3 worm cellular contexts compared by ENCODE assay signal in genomic region chrIV:16415100-16415973, ce11.
A peak's percentile ranks its signal among the peaks of the same experiment; 100 is the strongest.
TF ChIP-seq lines count a peak whose summit lies in the region.

No protein-coding gene starts in this region.

TF ChIP-seq in whole organism, L1 larva, 84 proteins besides CTCF, POLR2A, EP300 and RAD21 (continued from another document and continues in another):
- TF ChIP-seq unc-98 (GFP tag; IDR thresholded peaks at IDR 0.05; lab: Robert Waterston, UW) (peak; percentile 96), rnt-1 (tag; optimal IDR thresholded peaks at IDR 0.05; lab: Kevin White, UChicago) (peak; percentile 100), nhr-28 (tag; optimal IDR thresholded peaks at IDR 0.05; lab: Kevin White, UChicago) (no peak), snu-23 (GFP tag; optimal IDR thresholded peaks at IDR 0.05; lab: Kevin White, UChicago) (peak; percentile 88), pag-3 (tag; optimal IDR thresholded peaks at IDR 0.05; lab: Kevin White, UChicago; ENCODE audit: borderline replicate concordance, insufficient read depth) (no peak), irx-1 (tag; optimal IDR thresholded peaks at IDR 0.05; lab: Kevin White, UChicago) (peak; percentile 98), hpl-2 (GFP tag; optimal IDR thresholded peaks at IDR 0.05; lab: Kevin White, UChicago) (no peak), ceh-63 (GFP tag; optimal IDR thresholded peaks at IDR 0.05; lab: Kevin White, UChicago) (peak; percentile 80), Y116A8C.19 (tag; optimal IDR thresholded peaks at IDR 0.05; lab: Kevin White, UChicago; ENCODE audit: borderline replicate concordance) (peak; percentile 85), nhr-237 (tag; optimal IDR thresholded peaks at IDR 0.05; lab: Kevin White, UChicago) (no peak), egl-13 (tag; optimal IDR thresholded peaks at IDR 0.05; lab: Kevin White, UChicago) (peak; percentile 97), mab-9 (GFP tag; IDR thresholded peaks at IDR 0.05; lab: Robert Waterston, UW) (peak; percentile 93), jun-1 (tag; optimal IDR thresholded peaks at IDR 0.05; lab: Kevin White, UChicago) (peak; percentile 52), zip-4 (GFP tag; optimal IDR thresholded peaks at IDR 0.05; lab: Kevin White, UChicago) (peak; percentile 82), lin-15B (tag; optimal IDR thresholded peaks at IDR 0.05; lab: Kevin White, UChicago) (peak; percentile 29), lin-39 (tag; optimal IDR thresholded peaks at IDR 0.05; lab: Kevin White, UChicago) (peak; percentile 74), nhr-19 (GFP tag; conservative IDR thresholded peaks at IDR 0.05; lab: Robert Waterston, UW) (peak; percentile 82), efl-3 (GFP tag; optimal IDR thresholded peaks at IDR 0.05; lab: Kevin White, UChicago) (peak; percentile 79), C16A3.4 (tag; optimal IDR thresholded peaks at IDR 0.05; lab: Kevin White, UChicago) (peak; percentile 38), fkh-4 (tag; optimal IDR thresholded peaks at IDR 0.05; lab: Kevin White, UChicago; ENCODE audit: borderline replicate concordance) (peak; percentile 99), vab-15 (tag; optimal IDR thresholded peaks at IDR 0.05; lab: Kevin White, UChicago) (no peak), C04F5.9 (tag; optimal IDR thresholded peaks at IDR 0.05; lab: Kevin White, UChicago) (peak; percentile 90), nhr-20 (tag; optimal IDR thresholded peaks at IDR 0.05; lab: Kevin White, UChicago) (peak; percentile 89), nhr-76 (tag; optimal IDR thresholded peaks at IDR 0.05; lab: Kevin White, UChicago) (no peak), unc-130 (tag; optimal IDR thresholded peaks at IDR 0.05; lab: Kevin White, UChicago) (peak; percentile 62), lir-3 (tag; optimal IDR thresholded peaks at IDR 0.05; lab: Kevin White, UChicago; ENCODE audit: poor library complexity) (peak; percentile 98), ets-5 (GFP tag; IDR thresholded peaks at IDR 0.05; lab: Robert Waterston, UW) (no peak), dsc-1 (tag; optimal IDR thresholded peaks at IDR 0.05; lab: Kevin White, UChicago) (peak; percentile 96), grh-1 (GFP tag; IDR thresholded peaks at IDR 0.05; lab: Robert Waterston, UW) (peak; percentile 79), ceh-8 (GFP tag; optimal IDR thresholded peaks at IDR 0.05; lab: Kevin White, UChicago) (peak; percentile 80), snpc-4 (tag; optimal IDR thresholded peaks at IDR 0.05; lab: Kevin White, UChicago) (peak; percentile 50), fos-1 (tag; optimal IDR thresholded peaks at IDR 0.05; lab: Kevin White, UChicago) (peak; percentile 44), mef-2 (tag; optimal IDR thresholded peaks at IDR 0.05; lab: Kevin White, UChicago) (no peak), nhr-71 (tag; optimal IDR thresholded peaks at IDR 0.05; lab: Kevin White, UChicago) (peak; percentile 92), nhr-85 (tag; lab: Kevin White, UChicago) (peak; percentile 97), fkh-8 (tag; optimal IDR thresholded peaks at IDR 0.05; lab: Kevin White, UChicago) (peak; percentile 73), unc-86 (tag; optimal IDR thresholded peaks at IDR 0.05; lab: Kevin White, UChicago) (peak; percentile 87), nhr-84 (tag; optimal IDR thresholded peaks at IDR 0.05; lab: Kevin White, UChicago) (no peak), mep-1 (tag; optimal IDR thresholded peaks at IDR 0.05; lab: Kevin White, UChicago) (peak; percentile 67), alr-1 (tag; optimal IDR thresholded peaks at IDR 0.05; lab: Kevin White, UChicago; ENCODE audit: borderline replicate concordance) (no peak), aha-1 (tag; optimal IDR thresholded peaks at IDR 0.05; lab: Kevin White, UChicago) (no peak), lin-35 (GFP tag; optimal IDR thresholded peaks at IDR 0.05; lab: Kevin White, UChicago) (peak; percentile 92 to 97), sox-4 (tag; optimal IDR thresholded peaks at IDR 0.05; lab: Kevin White, UChicago) (peak; percentile 95), skn-1 (tag; optimal IDR thresholded peaks at IDR 0.05; lab: Kevin White, UChicago) (peak; percentile 28)

TF ChIP-seq in whole organism, L3 larva, 47 proteins besides CTCF, POLR2A, EP300 and RAD21 (continued from another document):
- TF ChIP-seq fkh-2 (tag; optimal IDR thresholded peaks at IDR 0.05; lab: Kevin White, UChicago) = no peak
- peak in 1 of 2 experiments; percentile 62 for TF ChIP-seq eor-1 (tag; optimal IDR thresholded peaks at IDR 0.05; lab: Kevin White, UChicago)
- TF ChIP-seq nfya-1 (tag; optimal IDR thresholded peaks at IDR 0.05; lab: Kevin White, UChicago; ENCODE audit: insufficient read depth) = peak; percentile 64
- TF ChIP-seq egl-5 (tag; optimal IDR thresholded peaks at IDR 0.05; lab: Kevin White, UChicago) = no peak
- TF ChIP-seq unc-62 (GFP tag; optimal IDR thresholded peaks at IDR 0.05; lab: Kevin White, UChicago) = no peak
- no peak for TF ChIP-seq egl-27 (tag; optimal IDR thresholded peaks at IDR 0.05; lab: Kevin White, UChicago)
- no peak for TF ChIP-seq zag-1 (tag; optimal IDR thresholded peaks at IDR 0.05; lab: Kevin White, UChicago)
- TF ChIP-seq fos-1 (tag; optimal IDR thresholded peaks at IDR 0.05; lab: Kevin White, UChicago) = no peak
- TF ChIP-seq mdl-1 (tag; optimal IDR thresholded peaks at IDR 0.05; lab: Kevin White, UChicago) = no peak
- TF ChIP-seq nhr-11 (tag; optimal IDR thresholded peaks at IDR 0.05; lab: Kevin White, UChicago) = no peak
- TF ChIP-seq ztf-4 (tag; optimal IDR thresholded peaks at IDR 0.05; lab: Kevin White, UChicago) = no peak
- no peak for TF ChIP-seq aly-2 (tag; optimal IDR thresholded peaks at IDR 0.05; lab: Kevin White, UChicago)
- TF ChIP-seq ceh-28 (tag; optimal IDR thresholded peaks at IDR 0.05; lab: Kevin White, UChicago) = no peak
- no peak for TF ChIP-seq elt-3 (tag; optimal IDR thresholded peaks at IDR 0.05; lab: Kevin White, UChicago)
- no peak for TF ChIP-seq ceh-82 (tag; optimal IDR thresholded peaks at IDR 0.05; lab: Kevin White, UChicago)
- TF ChIP-seq nhr-76 (tag; optimal IDR thresholded peaks at IDR 0.05; lab: Kevin White, UChicago) = no peak
- no peak for TF ChIP-seq mml-1 (tag; optimal IDR thresholded peaks at IDR 0.05; lab: Kevin White, UChicago)
- no peak for TF ChIP-seq nhr-77 (tag; optimal IDR thresholded peaks at IDR 0.05; lab: Kevin White, UChicago)
- TF ChIP-seq daf-12 (tag; optimal IDR thresholded peaks at IDR 0.05; lab: Kevin White, UChicago) = no peak
- peak; percentile 95 for TF ChIP-seq nhr-43 (tag; optimal IDR thresholded peaks at IDR 0.05; lab: Kevin White, UChicago; ENCODE audit: poor library complexity, severe bottlenecking)
- peak; percentile 82 for TF ChIP-seq nhr-23 (tag; optimal IDR thresholded peaks at IDR 0.05; lab: Kevin White, UChicago)
- peak; percentile 42 for TF ChIP-seq nhr-25 (tag; optimal IDR thresholded peaks at IDR 0.05; lab: Kevin White, UChicago)
- TF ChIP-seq hmg-11 (tag; optimal IDR thresholded peaks at IDR 0.05; lab: Kevin White, UChicago) = peak; percentile 3
- peak; percentile 64 for TF ChIP-seq pha-4 (tag; optimal IDR thresholded peaks at IDR 0.05; lab: Kevin White, UChicago)
- peak; percentile 72 for TF ChIP-seq lin-15B (tag; optimal IDR thresholded peaks at IDR 0.05; lab: Kevin White, UChicago)
- no peak for TF ChIP-seq fkh-10 (GFP tag; optimal IDR thresholded peaks at IDR 0.05; lab: Kevin White, UChicago)
- TF ChIP-seq ceh-9 (tag; optimal IDR thresholded peaks at IDR 0.05; lab: Kevin White, UChicago) = no peak

TF ChIP-seq in whole organism, young adult, 124 proteins besides CTCF, POLR2A, EP300 and RAD21 (continued from another document and continues in another):
- peak; percentile 75 for TF ChIP-seq B0336.3 (GFP tag; IDR thresholded peaks at IDR 0.05; lab: Robert Waterston, UW)
- no peak for TF ChIP-seq nfya-1 (tag; optimal IDR thresholded peaks at IDR 0.05; lab: Kevin White, UChicago; ENCODE audit: borderline replicate concordance, insufficient read depth)
- TF ChIP-seq C17E4.6 (GFP tag; IDR thresholded peaks at IDR 0.05; lab: Robert Waterston, UW) = 0 out of 2 replicates have a peak, but pooled peaks have one; percentile 50
- TF ChIP-seq ekl-4 (GFP tag; IDR thresholded peaks at IDR 0.05; lab: Robert Waterston, UW) = peak; percentile 50
- TF ChIP-seq B0035.1 (tag; optimal IDR thresholded peaks at IDR 0.05; lab: Kevin White, UChicago) = peak; percentile 29
- no peak for TF ChIP-seq ccch-3 (GFP tag; optimal IDR thresholded peaks at IDR 0.05; lab: Kevin White, UChicago)
- peak; percentile 58 for TF ChIP-seq attf-5 (GFP tag; optimal IDR thresholded peaks at IDR 0.05; lab: Kevin White, UChicago)
- TF ChIP-seq ztf-6 (GFP tag; IDR thresholded peaks at IDR 0.05; lab: Robert Waterston, UW) = peak; percentile 52; the same call in 1 of the 2 replicates
- TF ChIP-seq ztf-28 (GFP tag; IDR thresholded peaks at IDR 0.05; lab: Robert Waterston, UW) = peak; percentile 94
- peak; percentile 79 for TF ChIP-seq F49E8.2 (tag; optimal IDR thresholded peaks at IDR 0.05; lab: Kevin White, UChicago; ENCODE audit: insufficient read depth)
- peak; percentile 71 for TF ChIP-seq unc-130 (GFP tag; optimal IDR thresholded peaks at IDR 0.05; lab: Kevin White, UChicago)
- peak; percentile 80; the same call in 1 of the 2 replicates for TF ChIP-seq madf-3 (GFP tag; IDR thresholded peaks at IDR 0.05; lab: Robert Waterston, UW)
- no peak for TF ChIP-seq lsy-27 (tag; optimal IDR thresholded peaks at IDR 0.05; lab: Kevin White, UChicago; ENCODE audit: borderline replicate concordance, insufficient read depth)
- peak; percentile 31 for TF ChIP-seq T07F8.4 (tag; optimal IDR thresholded peaks at IDR 0.05; lab: Kevin White, UChicago)
- no peak for TF ChIP-seq F37B4.10 (GFP tag; IDR thresholded peaks at IDR 0.05; lab: Robert Waterston, UW)
- peak; percentile 68 for TF ChIP-seq tlf-1 (GFP tag; optimal IDR thresholded peaks at IDR 0.05; lab: Kevin White, UChicago)
- 0 out of 2 replicates have a peak, but pooled peaks have one; percentile 20 for TF ChIP-seq ceh-40 (GFP tag; IDR thresholded peaks at IDR 0.05; lab: Robert Waterston, UW)
- TF ChIP-seq mes-4 (tag; optimal IDR thresholded peaks at IDR 0.05; lab: Kevin White, UChicago) = no peak
- no peak for TF ChIP-seq ZK185.1 (tag; optimal IDR thresholded peaks at IDR 0.05; lab: Kevin White, UChicago; ENCODE audit: poor library complexity, severe bottlenecking)
- peak; percentile 84 for TF ChIP-seq Y79H2A.3 (GFP tag; conservative IDR thresholded peaks at IDR 0.05; lab: Robert Waterston, UW)
- peak; percentile 66; the same call in 1 of the 2 replicates for TF ChIP-seq Y67H2A.10 (GFP tag; conservative IDR thresholded peaks at IDR 0.05; lab: Robert Waterston, UW)
- no peak for TF ChIP-seq nhr-90 (tag; optimal IDR thresholded peaks at IDR 0.05; lab: Kevin White, UChicago)
- peak; percentile 75 for TF ChIP-seq ceh-91 (GFP tag; IDR thresholded peaks at IDR 0.05; lab: Robert Waterston, UW)
- 0 out of 2 replicates have a peak, but pooled peaks have one; percentile 11 for TF ChIP-seq nfyb-1 (GFP tag; IDR thresholded peaks at IDR 0.05; lab: Robert Waterston, UW)
- no peak for TF ChIP-seq fkh-3 (tag; optimal IDR thresholded peaks at IDR 0.05; lab: Kevin White, UChicago)
- TF ChIP-seq ceh-58 (GFP tag; IDR thresholded peaks at IDR 0.05; lab: Robert Waterston, UW) = no peak
- TF ChIP-seq die-1 (tag; optimal IDR thresholded peaks at IDR 0.05; lab: Kevin White, UChicago) = no peak
- peak; percentile 48; the same call in 1 of the 2 replicates for TF ChIP-seq egl-44 (GFP tag; IDR thresholded peaks at IDR 0.05; lab: Robert Waterston, UW)
- TF ChIP-seq cebp-2 (GFP tag; IDR thresholded peaks at IDR 0.05; lab: Robert Waterston, UW) = no peak
- peak; percentile 62 for TF ChIP-seq F52B5.7 (tag; optimal IDR thresholded peaks at IDR 0.05; lab: Kevin White, UChicago)
- TF ChIP-seq ztf-22 (GFP tag; optimal IDR thresholded peaks at IDR 0.05; lab: Kevin White, UChicago) = no peak
- TF ChIP-seq Y95B8A.8 (GFP tag; IDR thresholded peaks at IDR 0.05; lab: Robert Waterston, UW) = peak; percentile 74; the same call in 1 of the 2 replicates
- TF ChIP-seq B0019.2 (GFP tag; conservative IDR thresholded peaks at IDR 0.05; lab: Robert Waterston, UW) = peak; percentile 42; the same call in 1 of the 2 replicates
- peak; percentile 33; the same call in 1 of the 2 replicates for TF ChIP-seq attf-3 (GFP tag; conservative IDR thresholded peaks at IDR 0.05; lab: Robert Waterston, UW)
- TF ChIP-seq tbp1 (GFP tag; optimal IDR thresholded peaks at IDR 0.05; lab: Kevin White, UChicago) = peak; percentile 76
- peak; percentile 80 for TF ChIP-seq snpc-4 (GFP tag; optimal IDR thresholded peaks at IDR 0.05; lab: Kevin White, UChicago)
- TF ChIP-seq snpc-4 (tag; optimal IDR thresholded peaks at IDR 0.05; lab: Kevin White, UChicago) = peak; percentile 15 to 94 (median 72)
- TF ChIP-seq aptf-3 (GFP tag; IDR thresholded peaks at IDR 0.05; lab: Robert Waterston, UW) = peak; percentile 61; the same call in 1 of the 2 replicates
- TF ChIP-seq nhr-80 (tag; optimal IDR thresholded peaks at IDR 0.05; lab: Kevin White, UChicago) = no peak
- peak; percentile 67 for TF ChIP-seq cebp-1 (GFP tag; IDR thresholded peaks at IDR 0.05; lab: Robert Waterston, UW)
- peak; percentile 55 for TF ChIP-seq cebp-1 (tag; optimal IDR thresholded peaks at IDR 0.05; lab: Kevin White, UChicago)
- peak; percentile 48 for TF ChIP-seq K12H6.12 (tag; optimal IDR thresholded peaks at IDR 0.05; lab: Kevin White, UChicago)
- peak; percentile 8 for TF ChIP-seq B0261.1 (tag; optimal IDR thresholded peaks at IDR 0.05; lab: Kevin White, UChicago)
- TF ChIP-seq ceh-27 (GFP tag; optimal IDR thresholded peaks at IDR 0.05; lab: Kevin White, UChicago) = peak; percentile 86
- peak; percentile 83 for TF ChIP-seq K11D2.4 (GFP tag; IDR thresholded peaks at IDR 0.05; lab: Robert Waterston, UW)
- peak; percentile 71 for TF ChIP-seq madf-6 (GFP tag; IDR thresholded peaks at IDR 0.05; lab: Robert Waterston, UW)
- 0 out of 2 replicates have a peak, but pooled peaks have one; percentile 67 for TF ChIP-seq bed-1 (GFP tag; IDR thresholded peaks at IDR 0.05; lab: Robert Waterston, UW)
- peak; percentile 25 for TF ChIP-seq nhr-27 (tag; optimal IDR thresholded peaks at IDR 0.05; lab: Kevin White, UChicago)
- TF ChIP-seq F57C9.4 (tag; optimal IDR thresholded peaks at IDR 0.05; lab: Kevin White, UChicago) = peak; percentile 68
- TF ChIP-seq lin-35 (GFP tag; optimal IDR thresholded peaks at IDR 0.05; lab: Kevin White, UChicago) = peak in 2 of 3 experiments; percentile 31 to 87
- TF ChIP-seq ceh-79 (tag; optimal IDR thresholded peaks at IDR 0.05; lab: Kevin White, UChicago) = peak; percentile 5
- TF ChIP-seq Y53F4B.3 (GFP tag; IDR thresholded peaks at IDR 0.05; lab: Robert Waterston, UW) = peak; percentile 33
- peak; percentile 50 for TF ChIP-seq hmg-1.2 (GFP tag; IDR thresholded peaks at IDR 0.05; lab: Robert Waterston, UW)
- peak; percentile 65 for TF ChIP-seq ceh-100 (GFP tag; IDR thresholded peaks at IDR 0.05; lab: Robert Waterston, UW)
- TF ChIP-seq lin-40 (tag; optimal IDR thresholded peaks at IDR 0.05; lab: Kevin White, UChicago) = peak; percentile 67
- peak; percentile 74 for TF ChIP-seq aptf-2 (GFP tag; conservative IDR thresholded peaks at IDR 0.05; lab: Robert Waterston, UW)
- peak; percentile 41 for TF ChIP-seq somi-1 (GFP tag; optimal IDR thresholded peaks at IDR 0.05; lab: Kevin White, UChicago)
- TF ChIP-seq bed-2 (GFP tag; IDR thresholded peaks at IDR 0.05; lab: Robert Waterston, UW) = peak; percentile 77; the same call in 1 of the 2 replicates
- no peak for TF ChIP-seq zfh-2 (GFP tag; conservative IDR thresholded peaks at IDR 0.05; lab: Robert Waterston, UW)
- no peak for TF ChIP-seq F57A8.1 (GFP tag; optimal IDR thresholded peaks at IDR 0.05; lab: Kevin White, UChicago)
- no peak for TF ChIP-seq ama-1 (optimal IDR thresholded peaks at IDR 0.05; lab: Kevin White, UChicago)
- peak in 1 of 2 experiments; percentile 44 for TF ChIP-seq ama-1 (GFP tag; optimal IDR thresholded peaks at IDR 0.05; lab: Kevin White, UChicago)
- TF ChIP-seq rcor-1 (GFP tag; IDR thresholded peaks at IDR 0.05; lab: Robert Waterston, UW) = peak; percentile 79
- peak; percentile 24; the same call in 1 of the 2 replicates for TF ChIP-seq Y53G8AR.9 (GFP tag; conservative IDR thresholded peaks at IDR 0.05; lab: Robert Waterston, UW)
- 0 out of 2 replicates have a peak, but pooled peaks have one; percentile 51 for TF ChIP-seq egl-18 (GFP tag; IDR thresholded peaks at IDR 0.05; lab: Robert Waterston, UW)
- no peak for TF ChIP-seq rpc-1 (optimal IDR thresholded peaks at IDR 0.05; lab: Kevin White, UChicago)
- no peak for TF ChIP-seq rpc-1 (tag; optimal IDR thresholded peaks at IDR 0.05; lab: Kevin White, UChicago)
